Fruit fly (Drosophila melanogaster): ENCODE results near the gene chic.

dm6 chr2L:5977729-5978078 is 3.1 kb downstream of the chic start:
- no peak for TF ChIP-seq CG9948 (tag; optimal IDR thresholded peaks at IDR 0.05)
- no peak for TF ChIP-seq CG4496 (GFP tag; IDR thresholded peaks at IDR 0.05)
